Worm (Caenorhabditis elegans): Measurements from ENCODE around the gene C05E4.7.

Gene C05E4.7

DNA sequence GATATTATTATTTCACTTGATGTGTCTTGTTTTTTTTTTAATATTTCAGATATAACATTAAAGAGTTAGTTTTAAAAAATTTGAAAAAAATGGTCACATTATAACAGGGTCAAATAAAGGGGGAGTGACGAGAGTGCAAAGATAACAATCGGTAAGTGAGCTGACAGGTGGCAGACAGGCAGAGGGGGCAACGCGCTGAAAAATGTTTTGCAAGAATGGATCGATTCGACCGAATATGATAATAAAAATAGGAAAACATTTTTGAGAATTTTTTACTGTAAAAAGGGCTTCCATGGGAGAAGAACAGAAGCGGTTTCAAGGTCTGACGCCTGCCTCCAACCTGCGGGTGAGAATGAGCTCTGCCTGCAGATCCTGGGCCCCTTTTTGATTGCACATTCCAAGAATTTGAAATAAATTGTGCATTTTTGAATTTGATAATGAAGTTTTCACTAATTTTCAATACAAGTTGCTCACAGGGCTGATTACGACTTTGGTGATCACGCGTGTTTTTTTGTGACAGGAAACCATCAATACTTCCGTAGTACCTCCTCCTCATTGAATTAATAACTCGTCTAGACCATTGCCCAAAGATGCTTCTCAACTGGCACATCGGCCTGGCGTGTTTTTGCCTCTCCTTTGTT is 42.3 kb upstream of the C05E4.7 start, which contains the start of the genes ugt-29 and srx-5:
TSS of gene ugt-29 (minus strand) at position 101 of the 641 bp plus-strand sequence.
TSS of gene srx-5 (plus strand) at position 591 of the 641 bp plus-strand sequence.
- TF ChIP-seq hlh-8 (tag; optimal IDR thresholded peaks at IDR 0.05) (no peak), T23F11.4 (GFP tag; optimal IDR thresholded peaks at IDR 0.05) (no peak), mec-3 (tag; optimal IDR thresholded peaks at IDR 0.05; ENCODE audit: borderline replicate concordance) (no peak), pag-3 (tag; optimal IDR thresholded peaks at IDR 0.05; ENCODE audit: borderline replicate concordance) (no peak), ama-1 (optimal IDR thresholded peaks at IDR 0.05) (no peak), elt-4 (tag; optimal IDR thresholded peaks at IDR 0.05) (no peak), ceh-31 (tag; optimal IDR thresholded peaks at IDR 0.05) (no peak), pros-1 (tag; optimal IDR thresholded peaks at IDR 0.05) (no peak), ceh-19 (GFP tag; optimal IDR thresholded peaks at IDR 0.05) (no peak), ceh-18 (tag; optimal IDR thresholded peaks at IDR 0.05) (no peak), odd-2 (tag; optimal IDR thresholded peaks at IDR 0.05) (no peak), tbx-2 (tag; optimal IDR thresholded peaks at IDR 0.05) (no peak), syd-9 (tag; optimal IDR thresholded peaks at IDR 0.05) (no peak), K09A11.1 (tag; optimal IDR thresholded peaks at IDR 0.05; ENCODE audit: insufficient read depth) (no peak), pha-2 (tag; optimal IDR thresholded peaks at IDR 0.05) (no peak)

DNA sequence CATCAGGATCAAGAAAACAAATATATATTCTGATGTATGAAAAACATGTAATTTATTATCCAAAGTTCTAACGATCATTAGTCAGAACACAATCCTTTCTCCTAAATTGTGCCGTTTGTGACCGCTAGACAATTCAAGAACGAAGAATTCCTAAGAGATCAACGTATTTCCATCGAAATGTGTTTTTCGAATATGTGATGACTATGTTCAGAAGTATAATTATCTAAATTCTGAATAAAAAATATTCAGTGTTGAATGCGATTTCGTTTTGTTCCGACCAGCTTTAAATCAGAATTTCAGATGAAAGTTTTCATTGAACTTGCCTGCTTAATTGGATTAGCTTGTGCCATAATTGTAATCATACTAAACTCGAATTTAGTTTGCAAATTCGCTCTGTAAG is 39.7 kb upstream of the C05E4.7 start, which contains the start of gene srbc-37:
TSS of gene srbc-37 (plus strand) at position 301 of the 400 bp plus-strand sequence.
- TF ChIP-seq unc-86 (tag; optimal IDR thresholded peaks at IDR 0.05): no peak
- no peak for TF ChIP-seq ceh-24 (tag; optimal IDR thresholded peaks at IDR 0.05)
- no peak for TF ChIP-seq syd-9 (tag; optimal IDR thresholded peaks at IDR 0.05)
- no peak for TF ChIP-seq odd-2 (tag; optimal IDR thresholded peaks at IDR 0.05)
- TF ChIP-seq pax-1 (tag; optimal IDR thresholded peaks at IDR 0.05): no peak
- no peak for TF ChIP-seq F13H6.1 (tag; optimal IDR thresholded peaks at IDR 0.05)
- no peak for TF ChIP-seq pqm-1 (tag; optimal IDR thresholded peaks at IDR 0.05)
- no peak for TF ChIP-seq ceh-30 (tag; optimal IDR thresholded peaks at IDR 0.05)
- TF ChIP-seq ceh-48 (tag; optimal IDR thresholded peaks at IDR 0.05): no peak
- no peak for TF ChIP-seq hlh-15 (tag; optimal IDR thresholded peaks at IDR 0.05)
- no peak for TF ChIP-seq zip-5 (tag; optimal IDR thresholded peaks at IDR 0.05)
- TF ChIP-seq C08G9.2 (tag; optimal IDR thresholded peaks at IDR 0.05): no peak
- TF ChIP-seq npax-4 (tag; optimal IDR thresholded peaks at IDR 0.05): no peak
- TF ChIP-seq lin-11 (tag; optimal IDR thresholded peaks at IDR 0.05): no peak
- TF ChIP-seq pha-4 (tag; optimal IDR thresholded peaks at IDR 0.05): no peak
- no peak for TF ChIP-seq sdc-2 (tag; optimal IDR thresholded peaks at IDR 0.05)
- TF ChIP-seq ceh-19 (GFP tag; optimal IDR thresholded peaks at IDR 0.05): no peak

DNA sequence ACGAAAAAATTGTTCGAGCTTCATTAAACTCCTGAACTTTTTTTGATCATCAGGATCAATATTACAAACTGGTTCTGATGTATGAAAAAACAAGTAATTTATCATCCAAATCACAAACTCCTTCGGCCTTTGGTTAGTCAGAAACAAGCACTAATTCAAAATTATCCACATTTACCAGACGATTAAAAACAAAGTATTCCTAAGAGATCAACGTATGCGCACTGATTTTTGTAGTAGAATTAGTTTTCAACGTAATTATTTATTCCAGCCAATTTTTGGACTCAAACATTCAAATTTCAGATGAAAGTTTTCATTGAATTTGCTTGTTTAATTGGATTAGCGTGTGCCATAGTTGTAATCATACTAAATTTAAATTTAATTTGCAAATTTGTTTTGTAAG is 35.0 kb upstream of the C05E4.7 start, which contains the start of gene srbc-38:
TSS of gene srbc-38 (plus strand) at position 301 of the 400 bp plus-strand sequence.
- TF ChIP-seq pax-1 (tag; optimal IDR thresholded peaks at IDR 0.05) (no peak), gmeb-2 (tag; optimal IDR thresholded peaks at IDR 0.05) (no peak), ama-1 (optimal IDR thresholded peaks at IDR 0.05) (no peak), nhr-11 (tag; optimal IDR thresholded peaks at IDR 0.05) (no peak), dve-1 (tag; optimal IDR thresholded peaks at IDR 0.05) (no peak), ceh-48 (tag; optimal IDR thresholded peaks at IDR 0.05) (no peak), lim-6 (tag; optimal IDR thresholded peaks at IDR 0.05) (no peak), fkh-10 (GFP tag; optimal IDR thresholded peaks at IDR 0.05) (no peak), ceh-22 (tag; optimal IDR thresholded peaks at IDR 0.05) (no peak), sdc-2 (tag; optimal IDR thresholded peaks at IDR 0.05) (no peak), tbx-2 (tag; optimal IDR thresholded peaks at IDR 0.05) (no peak), pha-4 (tag; optimal IDR thresholded peaks at IDR 0.05) (no peak), tbx-7 (tag; optimal IDR thresholded peaks at IDR 0.05) (no peak), unc-86 (tag; optimal IDR thresholded peaks at IDR 0.05) (no peak), elt-4 (tag; optimal IDR thresholded peaks at IDR 0.05) (no peak), nhr-232 (tag; optimal IDR thresholded peaks at IDR 0.05) (no peak)

ce11 chrV:708808-709207 is 33.1 kb upstream of the C05E4.7 start, which contains the start of gene srbc-39:
Gene srbc-39 (plus strand): TSS chrV:709108.
- TF ChIP-seq pag-3 (tag; optimal IDR thresholded peaks at IDR 0.05; ENCODE audit: borderline replicate concordance): no peak
- TF ChIP-seq pha-4 (tag; optimal IDR thresholded peaks at IDR 0.05): no peak
- TF ChIP-seq F13H6.1 (tag; optimal IDR thresholded peaks at IDR 0.05): no peak
- TF ChIP-seq rnt-1 (tag; optimal IDR thresholded peaks at IDR 0.05): no peak
- TF ChIP-seq fkh-6 (tag; optimal IDR thresholded peaks at IDR 0.05): no peak
- no peak for TF ChIP-seq pros-1 (tag; optimal IDR thresholded peaks at IDR 0.05)
- TF ChIP-seq elt-4 (tag; optimal IDR thresholded peaks at IDR 0.05): no peak
- no peak for TF ChIP-seq mec-3 (tag; optimal IDR thresholded peaks at IDR 0.05; ENCODE audit: borderline replicate concordance)
- TF ChIP-seq pqm-1 (tag; optimal IDR thresholded peaks at IDR 0.05): no peak
- no peak for TF ChIP-seq dve-1 (tag; optimal IDR thresholded peaks at IDR 0.05)
- TF ChIP-seq ceh-24 (tag; optimal IDR thresholded peaks at IDR 0.05): no peak
- no peak for TF ChIP-seq hlh-30 (tag; optimal IDR thresholded peaks at IDR 0.05; ENCODE audit: insufficient read depth)
- TF ChIP-seq elt-2 (tag; optimal IDR thresholded peaks at IDR 0.05): no peak
- TF ChIP-seq lin-11 (tag; optimal IDR thresholded peaks at IDR 0.05): no peak
- TF ChIP-seq unc-3 (GFP tag; conservative IDR thresholded peaks at IDR 0.05): no peak
- no peak for TF ChIP-seq unc-3 (tag; optimal IDR thresholded peaks at IDR 0.05)

Data from whole organism, late embryonic.